Worm (Caenorhabditis elegans): ENCODE data around the gene ZK355.3.

DNA sequence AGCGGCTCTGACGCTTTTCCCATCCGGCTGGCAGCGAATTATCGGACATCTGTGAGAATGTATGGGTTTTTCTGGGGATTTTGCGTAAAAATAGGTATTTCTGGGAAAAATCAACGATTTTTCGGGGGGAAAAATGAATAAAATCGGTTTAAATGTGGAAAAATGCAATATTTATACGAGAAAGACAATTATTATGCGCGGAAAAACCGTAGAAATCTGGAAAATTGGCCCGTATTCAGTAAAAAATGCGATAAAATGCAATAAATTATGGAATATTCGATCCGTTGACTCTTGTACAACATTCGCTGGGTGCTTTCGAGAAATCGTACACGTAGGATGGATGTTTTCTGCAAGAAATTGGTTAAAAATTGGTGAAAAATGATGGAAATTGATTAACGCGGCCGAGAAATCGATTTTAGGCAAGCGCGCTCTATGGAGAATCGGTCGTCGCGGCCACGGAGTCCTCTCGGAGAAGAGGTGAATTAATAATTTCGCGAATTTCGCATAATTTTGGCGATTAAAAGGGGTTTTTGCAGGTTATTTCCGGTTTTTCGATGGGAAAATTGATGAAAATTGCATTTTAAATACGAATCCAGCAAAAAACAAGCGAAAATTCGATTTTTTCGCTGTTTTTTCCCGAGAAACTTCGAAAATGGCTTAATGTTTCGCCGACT lies 38.3 kb downstream of the ZK355.3 start, which contains the start of gene pinn-1:
- TF ChIP-seq mdl-1 (tag; optimal IDR thresholded peaks at IDR 0.05) (peak in 1 of 2 experiments; percentile 10), nhr-11 (tag; optimal IDR thresholded peaks at IDR 0.05) (no peak), nhr-237 (tag; optimal IDR thresholded peaks at IDR 0.05) (no peak), fos-1 (tag; optimal IDR thresholded peaks at IDR 0.05) (peak; percentile 85), unc-55 (GFP tag; optimal IDR thresholded peaks at IDR 0.05) (peak; percentile 94), ceh-16 (tag; optimal IDR thresholded peaks at IDR 0.05) (peak; percentile 73), blmp-1 (tag; optimal IDR thresholded peaks at IDR 0.05; ENCODE audit: insufficient read depth) (no peak), nhr-77 (tag; optimal IDR thresholded peaks at IDR 0.05) (peak; percentile 73)
